Fruit fly (Drosophila melanogaster) whole organism, embryonic: ENCODE data around the gene CG7912.

Experiments
- Abd-B ChIP-seq: fragments of 200-800 bp; sonication (Bioruptor generic); optimal IDR thresholded peaks from 2 replicates; lab custom pipeline; 2018; ENCODE audit warnings: missing biosample characterization, mild to moderate bottlenecking, missing genetic modification characterization, moderate library complexity
- Blimp-1 ChIP-seq: fragments of 200-800 bp; sonication (Bioruptor generic); optimal IDR thresholded peaks from 3 replicates; lab custom pipeline; 2018; ENCODE audit warnings: missing biosample characterization, missing genetic modification characterization, mild to moderate bottlenecking, moderate library complexity, missing genetic modification reagents
- CG1024 ChIP-seq: fragments of 200-800 bp; sonication (Bioruptor generic); IDR thresholded peaks from 2 replicates; pipeline ENCODE4 v1.3.6; 2022; ENCODE audit warnings: missing biosample characterization, missing genetic modification characterization
- CG11456 ChIP-seq: fragments of 200-800 bp; sonication (Bioruptor generic); IDR thresholded peaks from 3 replicates; pipeline ENCODE4 v1.3.6; 2022; ENCODE audit warnings: missing biosample characterization, missing genetic modification characterization
- CG12071 ChIP-seq: fragments of 200-800 bp; sonication (Bioruptor generic); optimal IDR thresholded peaks from 3 replicates; lab custom pipeline; 2018; ENCODE audit warnings: missing biosample characterization, mild to moderate bottlenecking, missing genetic modification characterization
- CG12155 ChIP-seq: fragments of 200-800 bp; sonication (Bioruptor generic); optimal IDR thresholded peaks from 3 replicates; lab custom pipeline; 2016; ENCODE audit warnings: missing biosample characterization, missing genetic modification characterization
- CG12659 ChIP-seq: fragments of 200-800 bp; sonication (Bioruptor generic); optimal IDR thresholded peaks from 3 replicates; lab custom pipeline; 2017; ENCODE audit warnings: mild to moderate bottlenecking, missing biosample characterization, missing genetic modification reagents, missing genetic modification characterization
- CG14667 ChIP-seq: fragments of 200-800 bp; sonication (Bioruptor generic); IDR thresholded peaks from 2 replicates; pipeline ENCODE4 v1.3.6; 2022; ENCODE audit warnings: missing biosample characterization, missing genetic modification characterization
- CG14710 ChIP-seq: fragments of 200-800 bp; sonication (Bioruptor generic); optimal IDR thresholded peaks from 3 replicates; lab custom pipeline; 2019; ENCODE audit warnings: missing biosample characterization, mild to moderate bottlenecking, missing genetic modification characterization, moderate library complexity
- CG1792 ChIP-seq: fragments of 200-800 bp; sonication (Bioruptor generic); optimal IDR thresholded peaks from 2 replicates; lab custom pipeline; 2016; ENCODE audit warnings: missing biosample characterization, missing genetic modification characterization
- CG2120 ChIP-seq: fragments of 200-800 bp; sonication (Bioruptor generic); optimal IDR thresholded peaks from 3 replicates; lab custom pipeline; 2016; ENCODE audit warnings: missing biosample characterization, missing genetic modification characterization
- CG2202 ChIP-seq: fragments of 200-800 bp; sonication (Bioruptor generic); optimal IDR thresholded peaks from 2 replicates; lab custom pipeline; 2018; ENCODE audit warnings: missing biosample characterization, mild to moderate bottlenecking, missing genetic modification characterization
- CG32772 ChIP-seq: fragments of 200-800 bp; sonication (Bioruptor generic); IDR thresholded peaks from 2 replicates; pipeline ENCODE4 v1.3.6; 2022; ENCODE audit warnings: missing biosample characterization, missing genetic modification characterization
- CG33213 ChIP-seq: fragments of 200-800 bp; sonication (Bioruptor generic); optimal IDR thresholded peaks from 3 replicates; lab custom pipeline; 2016; ENCODE audit warnings: missing biosample characterization, missing genetic modification characterization
- CG4707 ChIP-seq: fragments of 200-800 bp; sonication (Bioruptor generic); optimal IDR thresholded peaks from 2 replicates; lab custom pipeline; 2018; ENCODE audit warnings: missing biosample characterization, mild to moderate bottlenecking, missing genetic modification characterization, moderate library complexity
- CG4820 ChIP-seq: fragments of 200-800 bp; sonication (Bioruptor generic); optimal IDR thresholded peaks from 3 replicates; lab custom pipeline; 2016; ENCODE audit warnings: missing biosample characterization, missing genetic modification characterization
- CG5953 ChIP-seq: fragments of 200-800 bp; sonication (Bioruptor generic); IDR thresholded peaks from 2 replicates; pipeline ENCODE4 v1.3.6; 2022; ENCODE audit warnings: missing biosample characterization, missing genetic modification characterization
- CG6654 ChIP-seq: fragments of 200-800 bp; sonication (Bioruptor generic); optimal IDR thresholded peaks from 2 replicates; lab custom pipeline; 2017; ENCODE audit warnings: missing biosample characterization, mild to moderate bottlenecking, missing genetic modification characterization
- CG6791 ChIP-seq: fragments of 200-800 bp; sonication (Bioruptor generic); IDR thresholded peaks from 3 replicates; pipeline ENCODE4 v1.3.6; 2022; ENCODE audit warnings: missing biosample characterization, missing genetic modification characterization; ENCODE audit not compliant: partially characterized antibody
- CG7987 ChIP-seq: fragments of 200-800 bp; sonication (Bioruptor generic); optimal IDR thresholded peaks from 2 replicates; lab custom pipeline; 2018; ENCODE audit warnings: missing biosample characterization, mild to moderate bottlenecking, missing genetic modification characterization, moderate library complexity
- CG8281 ChIP-seq: fragments of 200-800 bp; sonication (Bioruptor generic); optimal IDR thresholded peaks from 2 replicates; lab custom pipeline; 2018; ENCODE audit warnings: missing biosample characterization, mild to moderate bottlenecking, missing genetic modification characterization, moderate library complexity
- CG9797 ChIP-seq: fragments of 200-800 bp; sonication (Bioruptor generic); optimal IDR thresholded peaks from 3 replicates; lab custom pipeline; 2018; ENCODE audit warnings: missing biosample characterization, mild to moderate bottlenecking, missing genetic modification characterization
- CTCF ChIP-seq: fragments of 200-800 bp; sonication (Bioruptor generic); optimal IDR thresholded peaks from 2 replicates; lab custom pipeline; 2017; ENCODE audit warnings: missing biosample characterization, mild to moderate bottlenecking, missing genetic modification characterization, moderate library complexity
- CoRest ChIP-seq: fragments of 200-800 bp; sonication (Bioruptor generic); optimal IDR thresholded peaks from 3 replicates; lab custom pipeline; 2018; ENCODE audit warnings: missing biosample characterization, mild to moderate bottlenecking, missing genetic modification characterization, moderate library complexity
- Deaf1 ChIP-seq: fragments of 200-800 bp; optimal IDR thresholded peaks from 3 replicates; lab custom pipeline; 2019; ENCODE audit warnings: missing biosample characterization, mild to moderate bottlenecking, missing genetic modification characterization, moderate library complexity
- Eip74EF ChIP-seq, 2 experiments: fragments of 200-800 bp in 1 of 2; fragments of >200 bp in 1 of 2; sonication (Bioruptor generic) in 1 of 2; optimal IDR thresholded peaks; 2 replicates each; lab custom pipeline; 2017 to 2019; ENCODE audit warnings: missing biosample characterization in 2 of 2, missing genetic modification characterization in 2 of 2, mild to moderate bottlenecking in 1 of 2, moderate library complexity in 1 of 2
- Fer1 ChIP-seq: fragments of 200-800 bp; sonication (Bioruptor generic); optimal IDR thresholded peaks from 2 replicates; lab custom pipeline; 2017; ENCODE audit warnings: missing biosample characterization, mild to moderate bottlenecking, missing genetic modification characterization
- HLH3B ChIP-seq: fragments of 200-800 bp; sonication (Bioruptor generic); IDR thresholded peaks from 2 replicates; pipeline ENCODE4 v1.3.6; 2022; ENCODE audit warnings: missing biosample characterization, missing genetic modification characterization
- NC2α ChIP-seq: fragments of 200-800 bp; sonication (Bioruptor generic); optimal IDR thresholded peaks from 2 replicates; lab custom pipeline; 2016; ENCODE audit warnings: missing biosample characterization, missing genetic modification characterization
- NK7.1 ChIP-seq: fragments of 200-800 bp; sonication (Bioruptor generic); optimal IDR thresholded peaks from 3 replicates; lab custom pipeline; 2016; ENCODE audit warnings: missing biosample characterization, missing genetic modification characterization
- Poxn ChIP-seq: fragments of 200-800 bp; sonication (Bioruptor generic); IDR thresholded peaks from 2 replicates; pipeline ENCODE4 v1.3.6; 2022; ENCODE audit warnings: missing biosample characterization, missing genetic modification characterization
- Ravus ChIP-seq: fragments of 200-800 bp; sonication (Bioruptor generic); IDR thresholded peaks from 2 replicates; pipeline ENCODE4 v1.3.6; 2022; ENCODE audit warnings: missing biosample characterization, missing genetic modification characterization
- ab ChIP-seq: fragments of 200-800 bp; sonication (Bioruptor generic); optimal IDR thresholded peaks from 2 replicates; lab custom pipeline; 2016; ENCODE audit warnings: missing biosample characterization, missing genetic modification characterization
- caup ChIP-seq: fragments of 200-800 bp; sonication (Bioruptor generic); optimal IDR thresholded peaks from 3 replicates; lab custom pipeline; 2017; ENCODE audit warnings: missing biosample characterization, mild to moderate bottlenecking, missing genetic modification characterization, moderate library complexity; ENCODE audit not compliant: severe bottlenecking
- dm ChIP-seq: fragments of 200-800 bp; sonication (Bioruptor generic); optimal IDR thresholded peaks from 3 replicates; lab custom pipeline; 2016; ENCODE audit warnings: missing biosample characterization, missing genetic modification characterization
- fd64A ChIP-seq: fragments of 200-800 bp; sonication (Bioruptor generic); optimal IDR thresholded peaks from 3 replicates; lab custom pipeline; 2018; ENCODE audit warnings: missing biosample characterization, mild to moderate bottlenecking, missing genetic modification characterization
- fru ChIP-seq: fragments of >200 bp; optimal IDR thresholded peaks from 2 replicates; lab custom pipeline; 2017
- gce ChIP-seq: fragments of 200-800 bp; sonication (Bioruptor generic); IDR thresholded peaks from 3 replicates; pipeline ENCODE4 v1.3.6; 2022; ENCODE audit warnings: missing biosample characterization, missing genetic modification characterization
- grn ChIP-seq: fragments of 200-800 bp; sonication (Bioruptor generic); optimal IDR thresholded peaks from 3 replicates; lab custom pipeline; 2017; ENCODE audit warnings: missing biosample characterization, missing genetic modification characterization
- kah ChIP-seq: fragments of 200-800 bp; sonication (Bioruptor generic); optimal IDR thresholded peaks from 2 replicates; lab custom pipeline; 2018; ENCODE audit warnings: missing biosample characterization, mild to moderate bottlenecking, missing genetic modification characterization
- nmo ChIP-seq: fragments of 200-800 bp; sonication (Bioruptor generic); optimal IDR thresholded peaks from 2 replicates; lab custom pipeline; 2018; ENCODE audit warnings: missing biosample characterization, mild to moderate bottlenecking, missing genetic modification characterization, moderate library complexity
- ranshi ChIP-seq: fragments of 200-800 bp; sonication (Bioruptor generic); IDR thresholded peaks from 2 replicates; pipeline ENCODE4 v1.3.6; 2022; ENCODE audit warnings: missing biosample characterization, missing genetic modification characterization
- schlank ChIP-seq: fragments of 200-800 bp; sonication (Bioruptor generic); optimal IDR thresholded peaks from 2 replicates; lab custom pipeline; 2018; ENCODE audit warnings: missing biosample characterization, mild to moderate bottlenecking, missing genetic modification characterization
- sisA ChIP-seq: fragments of 200-800 bp; sonication (Bioruptor generic); IDR thresholded peaks from 2 replicates; pipeline ENCODE4 v1.3.6; 2022; ENCODE audit warnings: missing biosample characterization, missing genetic modification characterization
- so ChIP-seq: fragments of 200-800 bp; sonication (Bioruptor generic); IDR thresholded peaks from 3 replicates; pipeline ENCODE4 v1.3.6; 2022; ENCODE audit warnings: missing biosample characterization, missing genetic modification characterization
- sob ChIP-seq: fragments of 200-800 bp; sonication (Bioruptor generic); IDR thresholded peaks from 2 replicates; pipeline ENCODE4 v1.3.6; 2022; ENCODE audit warnings: missing biosample characterization, missing genetic modification characterization
- stwl ChIP-seq: fragments of 200-800 bp; sonication (Bioruptor generic); optimal IDR thresholded peaks from 3 replicates; lab custom pipeline; 2018; ENCODE audit warnings: missing biosample characterization, mild to moderate bottlenecking, missing genetic modification characterization, moderate library complexity
- sug ChIP-seq: fragments of 200-800 bp; optimal IDR thresholded peaks from 2 replicates; lab custom pipeline; 2019; ENCODE audit warnings: missing biosample characterization, mild to moderate bottlenecking, missing genetic modification characterization, moderate library complexity
- tgo ChIP-seq: fragments of 200-800 bp; sonication (Bioruptor generic); IDR thresholded peaks from 3 replicates; pipeline ENCODE4 v1.3.6; 2022; ENCODE audit warnings: missing biosample characterization, missing genetic modification characterization
- toy ChIP-seq: fragments of 200-800 bp; sonication (Bioruptor generic); IDR thresholded peaks from 2 replicates; pipeline ENCODE4 v1.3.6; 2022; ENCODE audit warnings: missing biosample characterization, missing genetic modification characterization
- twi ChIP-seq: fragments of 200-800 bp; optimal IDR thresholded peaks from 2 replicates; lab custom pipeline; 2019; ENCODE audit warnings: missing biosample characterization, mild to moderate bottlenecking, missing genetic modification characterization, moderate library complexity
- zen2 ChIP-seq: fragments of 200-800 bp; sonication (Bioruptor generic); IDR thresholded peaks from 3 replicates; pipeline ENCODE4 v1.3.6; 2022; ENCODE audit warnings: missing biosample characterization, missing genetic modification characterization; ENCODE audit not compliant: partially characterized antibody

CG7912 gene

dm6 chr3R:30052455-30053046, 43.6 kb upstream of the CG7912 start, which contains the start of gene Jasper (continued):
- TF ChIP-seq zen2 (GFP tag; lab: Robert Waterston, UW) (no peak), Eip74EF (GFP tag; optimal IDR thresholded peaks at IDR 0.05; lab: Kevin White, UChicago) (no peak), Abd-B (GFP tag; lab: Kevin White, UChicago) (peak; percentile 52), grn (no peak), HLH3B (GFP tag; lab: Robert Waterston, UW) (no peak), sob (peak; percentile 17; the same call in 1 of the 2 replicates), CG12659 (GFP tag; lab: Kevin White, UChicago) (peak; percentile 74), sisA (GFP tag; lab: Robert Waterston, UW) (no peak), tgo (GFP tag; lab: Robert Waterston, UW) (no peak), fru (no peak), twi (tag; lab: Kevin White, UChicago) (no peak), ranshi (GFP tag; lab: Robert Waterston, UW) (no peak), toy (GFP tag; lab: Robert Waterston, UW) (no peak), CG2120 (GFP tag; lab: Kevin White, UChicago) (peak; percentile 46), stwl (tag; lab: Kevin White, UChicago) (peak; percentile 61), nmo (peak; percentile 56), sug (tag; lab: Kevin White, UChicago) (peak; percentile 51), CG8281 (tag; lab: Kevin White, UChicago) (no peak), ab (GFP tag; lab: Kevin White, UChicago) (no peak), schlank (tag; lab: Kevin White, UChicago) (no peak), CG1792 (peak; percentile 11), CG7987 (GFP tag; lab: Kevin White, UChicago) (no peak), CG2202 (tag; lab: Kevin White, UChicago) (no peak), so (GFP tag; lab: Robert Waterston, UW) (no peak), CG32772 (GFP tag; lab: Robert Waterston, UW) (no peak), CG6791 (peak; percentile 59), CG9797 (peak; percentile 95), CoRest (peak; percentile 61), CG4820 (GFP tag; lab: Kevin White, UChicago) (no peak), NK7.1 (GFP tag; lab: Kevin White, UChicago) (peak; percentile 24), CG12155 (GFP tag; lab: Kevin White, UChicago) (peak; percentile 8), Fer1 (GFP tag; lab: Kevin White, UChicago) (no peak), CG14667 (GFP tag; lab: Robert Waterston, UW) (no peak), CG12071 (GFP tag; lab: Kevin White, UChicago) (no peak), CG11456 (GFP tag; lab: Robert Waterston, UW) (no peak), fd64A (no peak), Blimp-1 (no peak), Ravus (no peak), CG6654 (GFP tag; lab: Kevin White, UChicago) (no peak), gce (GFP tag; lab: Robert Waterston, UW) (no peak), Poxn (GFP tag; lab: Robert Waterston, UW) (no peak), CG1024 (GFP tag; lab: Robert Waterston, UW) (no peak), CG4707 (GFP tag; lab: Kevin White, UChicago) (no peak), NC2α (no peak), CG5953 (GFP tag; lab: Robert Waterston, UW) (no peak), CG33213 (peak; percentile 75), dm (GFP tag; lab: Kevin White, UChicago) (peak; percentile 14), kah (no peak), CTCF (GFP tag; lab: Kevin White, UChicago) (peak; percentile 15), CG14710 (tag; lab: Kevin White, UChicago) (peak; percentile 68), caup (no peak), Deaf1 (no peak)
